Fruit fly (Drosophila melanogaster) whole organism, prepupa: ENCODE data around the gene CG5446.

ENCODE experiments used
- CG10631 ChIP-seq: fragments of 200-800 bp; sonication (Bioruptor generic); optimal IDR thresholded peaks from 2 replicates; lab custom pipeline; 2016; ENCODE audit warnings: missing biosample characterization, missing genetic modification characterization
- CG11762 ChIP-seq: fragments of 200-800 bp; sonication (Bioruptor generic); optimal IDR thresholded peaks from 3 replicates; lab custom pipeline; 2016; ENCODE audit warnings: missing biosample characterization, missing genetic modification characterization; ENCODE audit not compliant: insufficient read depth
- CG1621 ChIP-seq: fragments of 200-800 bp; sonication (Bioruptor generic); optimal IDR thresholded peaks from 3 replicates; lab custom pipeline; 2018; ENCODE audit warnings: missing biosample characterization, mild to moderate bottlenecking, missing genetic modification characterization
- CG16779 ChIP-seq: fragments of 200-800 bp; sonication (Bioruptor generic); optimal IDR thresholded peaks from 3 replicates; lab custom pipeline; 2017; ENCODE audit warnings: missing biosample characterization, mild to moderate bottlenecking, missing genetic modification characterization
- CG6808 ChIP-seq: fragments of 200-800 bp; sonication (Bioruptor generic); optimal IDR thresholded peaks from 3 replicates; lab custom pipeline; 2017; ENCODE audit warnings: missing biosample characterization, missing genetic modification characterization, mild to moderate bottlenecking, moderate library complexity, missing genetic modification reagents
- CG8119 ChIP-seq: fragments of 200-800 bp; sonication (Bioruptor generic); IDR thresholded peaks from 3 replicates; pipeline ENCODE4 v1.3.6; 2022; ENCODE audit warnings: missing biosample characterization, missing genetic modification characterization
- CG8319 ChIP-seq: fragments of 200-800 bp; sonication (Bioruptor generic); optimal IDR thresholded peaks from 3 replicates; lab custom pipeline; 2016; ENCODE audit warnings: missing biosample characterization, missing genetic modification characterization
- Eip75B ChIP-seq: fragments of 200-800 bp; sonication (Bioruptor generic); optimal IDR thresholded peaks from 3 replicates; lab custom pipeline; 2016; ENCODE audit warnings: missing biosample characterization, missing genetic modification characterization
- Ets96B ChIP-seq: fragments of 200-800 bp; optimal IDR thresholded peaks from 2 replicates; lab custom pipeline; 2019; ENCODE audit warnings: missing biosample characterization, mild to moderate bottlenecking, missing genetic modification characterization, moderate library complexity
- Gug ChIP-seq: fragments of 200-800 bp; sonication (Bioruptor generic); IDR thresholded peaks from 2 replicates; pipeline ENCODE4 v1.3.6; 2022; ENCODE audit warnings: missing biosample characterization, missing genetic modification characterization
- Sox14 ChIP-seq: fragments of 200-800 bp; sonication (Bioruptor generic); optimal IDR thresholded peaks from 3 replicates; lab custom pipeline; 2016; ENCODE audit warnings: missing biosample characterization, missing genetic modification characterization
- fkh ChIP-seq: fragments of 200-800 bp; sonication (Bioruptor generic); optimal IDR thresholded peaks from 3 replicates; lab custom pipeline; 2017; ENCODE audit warnings: missing biosample characterization, mild to moderate bottlenecking, missing genetic modification characterization, moderate library complexity
- topi ChIP-seq: fragments of 200-800 bp; sonication (Bioruptor generic); optimal IDR thresholded peaks from 3 replicates; lab custom pipeline; 2016; ENCODE audit warnings: missing biosample characterization, missing genetic modification characterization

DNA sequence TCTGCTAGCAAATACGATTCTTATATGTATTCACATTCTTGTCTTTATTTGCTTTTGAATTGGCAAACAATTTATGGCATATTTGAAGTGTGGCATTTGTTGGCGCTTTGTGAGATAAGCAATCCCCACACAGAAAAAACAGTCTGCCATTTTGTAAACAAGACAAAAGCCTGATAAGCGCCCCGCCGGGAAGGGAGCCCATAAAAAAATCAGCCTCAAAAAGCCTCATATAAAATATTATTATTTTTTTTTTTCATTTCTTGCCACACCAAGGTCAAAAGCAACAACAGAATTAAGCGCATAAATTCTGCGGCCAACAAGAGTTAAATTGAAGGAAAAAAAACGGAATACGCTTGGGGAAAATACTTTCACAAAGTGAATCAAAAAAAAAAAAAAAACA, 47.8 kb upstream of the CG5446 start:
- peak; percentile 41 for TF ChIP-seq topi (GFP tag; lab: Kevin White, UChicago)
- peak; percentile 30 for TF ChIP-seq CG6808 (GFP tag; lab: Kevin White, UChicago)
- peak; percentile 20 for TF ChIP-seq Eip75B
- TF ChIP-seq CG10631 (GFP tag; lab: Kevin White, UChicago), result no peak
- no peak for TF ChIP-seq Ets96B
- no peak for TF ChIP-seq CG8119 (GFP tag; lab: Robert Waterston, UW)
- TF ChIP-seq CG11762 (GFP tag; lab: Kevin White, UChicago), result no peak
- TF ChIP-seq Gug (GFP tag; lab: Robert Waterston, UW), result no peak
- TF ChIP-seq CG16779, result no peak
- peak; percentile 92 for TF ChIP-seq fkh (GFP tag; lab: Kevin White, UChicago)
- TF ChIP-seq Sox14 (GFP tag; lab: Kevin White, UChicago), result peak; percentile 46
- TF ChIP-seq CG8319, result no peak
- TF ChIP-seq CG1621 (tag; lab: Kevin White, UChicago), result no peak
